Fruit fly (Drosophila melanogaster) Kc167 (cell line): ENCODE measurements around the gene CG33995.

Experiments
- Myc ChIP-seq: fragments of >200 bp; optimal IDR thresholded peaks from 2 replicates; lab custom pipeline; 2017; ENCODE audit warnings: missing external identifiers
- Sin3A ChIP-seq: fragments of >200 bp; optimal IDR thresholded peaks from 2 replicates; lab custom pipeline; 2018; ENCODE audit warnings: missing external identifiers
- h ChIP-seq: fragments of >200 bp; optimal IDR thresholded peaks from 3 replicates; lab custom pipeline; 2018; ENCODE audit warnings: missing external identifiers
- insv ChIP-seq: fragments of >200 bp; optimal IDR thresholded peaks from 3 replicates; lab custom pipeline; 2018; ENCODE audit warnings: missing external identifiers
- psq ChIP-seq: fragments of >200 bp; optimal IDR thresholded peaks from 2 replicates; lab custom pipeline; 2017; ENCODE audit warnings: missing external identifiers
- ttk ChIP-seq: sonication (Bioruptor generic); optimal IDR thresholded peaks from 2 replicates; lab custom pipeline; 2017; ENCODE audit warnings: missing external identifiers

CG33995 gene

DNA sequence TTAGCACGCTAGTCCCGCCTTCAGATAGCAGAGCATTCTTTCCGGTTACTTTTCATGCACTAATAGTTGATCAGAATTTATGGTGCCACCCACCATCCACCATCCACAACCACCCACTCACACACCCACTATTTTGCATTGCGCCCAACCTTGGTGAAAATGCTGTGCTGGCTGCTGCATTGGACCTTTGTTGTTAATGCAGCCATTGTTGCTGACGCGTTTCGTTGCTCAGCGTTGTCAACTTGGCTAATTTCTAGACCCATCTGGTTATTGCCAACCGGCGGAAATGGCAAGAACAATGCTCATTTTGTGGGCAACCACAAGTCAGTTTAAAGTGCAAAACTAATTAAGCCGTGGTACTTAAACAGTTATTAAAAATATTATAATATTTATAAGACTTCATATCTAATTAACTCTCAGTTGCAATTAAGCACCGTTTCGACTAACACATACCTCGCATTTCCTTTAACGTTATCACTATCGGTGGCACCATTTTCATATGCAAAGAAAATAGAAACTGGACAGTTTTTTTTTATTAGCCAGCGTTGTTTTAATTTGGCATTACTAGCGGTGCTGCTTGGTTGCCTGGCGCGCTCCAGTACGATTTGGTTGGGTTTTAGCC is 45.7 kb downstream of the CG33995 start:
- TF ChIP-seq h (no peak), ttk (no peak), psq (lab: Kevin White, UChicago) (no peak), insv (no peak)

DNA sequence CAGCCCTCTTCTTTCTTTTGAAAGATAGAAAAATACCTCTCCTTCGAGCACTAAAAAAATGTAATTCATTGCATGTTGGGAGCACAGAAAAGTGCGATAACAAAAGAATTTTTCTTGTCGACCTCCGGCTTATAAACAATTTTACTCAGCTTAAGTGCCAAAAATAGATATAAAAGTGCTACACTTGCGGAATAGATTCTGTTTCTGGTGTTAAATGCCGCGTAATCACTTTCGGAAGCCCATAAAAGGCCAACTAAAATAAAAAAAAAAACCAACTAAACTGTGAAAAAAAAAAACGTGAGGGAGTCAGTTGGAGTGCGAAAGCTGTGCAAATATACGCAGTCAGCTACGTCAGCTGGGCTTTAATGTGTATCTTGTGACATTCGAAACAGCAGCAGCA is 46.6 kb downstream of the CG33995 start:
- TF ChIP-seq ttk (no peak), h (no peak), Sin3A (lab: Kevin White, UChicago) (no peak), psq (lab: Kevin White, UChicago) (no peak), insv (no peak), Myc (no peak)

DNA sequence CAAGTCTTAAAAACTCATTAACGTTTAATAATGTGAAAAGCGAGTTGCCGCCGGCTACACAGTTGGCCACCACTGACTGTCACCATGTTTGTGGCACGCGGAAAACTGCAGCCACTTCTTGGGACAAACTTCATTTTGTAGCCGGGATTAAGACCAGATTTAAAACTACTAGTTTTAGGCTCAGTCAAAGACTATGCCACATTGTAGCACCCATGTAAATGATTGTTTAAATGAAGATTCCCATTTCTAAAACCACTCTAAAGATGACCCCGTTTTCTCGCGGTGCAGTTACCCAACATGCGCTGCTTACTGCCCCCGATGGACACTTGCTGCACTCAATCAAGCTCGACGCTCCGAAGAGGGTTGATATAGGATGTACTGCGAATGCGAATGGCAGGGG is 47.3 kb downstream of the CG33995 start:
- TF ChIP-seq Sin3A (lab: Kevin White, UChicago) (no peak), insv (no peak)

DNA sequence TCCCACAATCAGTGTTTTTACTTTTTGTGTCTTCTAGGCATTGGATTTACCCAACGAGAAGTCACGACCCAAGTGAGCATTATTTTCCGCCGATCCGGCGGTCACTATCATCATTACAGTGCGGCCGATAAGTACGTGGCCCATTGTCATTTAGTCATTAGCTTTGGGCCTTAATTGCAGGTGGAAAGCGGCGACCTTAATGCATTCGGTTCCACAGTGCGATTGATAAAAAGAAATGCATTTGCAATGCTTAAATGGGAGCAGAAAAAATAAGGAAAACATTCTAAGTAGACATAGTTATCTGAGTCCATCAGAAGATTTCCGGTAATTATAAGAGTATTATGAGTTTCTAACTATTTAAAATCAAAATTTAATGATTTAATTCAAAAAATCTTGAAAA is 49.1 kb downstream of the CG33995 start:
- TF ChIP-seq Myc, result no peak
- TF ChIP-seq ttk, result no peak
- no peak for TF ChIP-seq insv
- TF ChIP-seq psq (lab: Kevin White, UChicago), result no peak
- TF ChIP-seq Sin3A (lab: Kevin White, UChicago), result no peak
- no peak for TF ChIP-seq h

dm6 chr2L:5092597-5092991 is 49.5 kb downstream of the CG33995 start:
- TF ChIP-seq Myc, result no peak

- no peak for TF ChIP-seq h
- TF ChIP-seq insv, result no peak
- no peak for TF ChIP-seq Myc
- no peak for TF ChIP-seq ttk
- TF ChIP-seq psq (lab: Kevin White, UChicago), result no peak
- TF ChIP-seq Sin3A (lab: Kevin White, UChicago), result no peak
These were observed 50.1 kb downstream of the CG33995 start, which contains the start of gene Pgant5 for dm6 chr2L:5092992-5093695. TSS of gene Pgant5 (minus strand) at chr2L:5093592.

- no peak for TF ChIP-seq Sin3A (lab: Kevin White, UChicago)
- no peak for TF ChIP-seq insv
These were observed 50.8 kb downstream of the CG33995 start, which contains the start of gene CG5828 for dm6 chr2L:5093772-5094350. TSS of gene CG5828 (plus strand) at chr2L:5093976.

dm6 chr2L:5095350-5095962 is 52.4 kb downstream of the CG33995 start:
- TF ChIP-seq Myc (no peak), psq (lab: Kevin White, UChicago) (no peak), ttk (no peak), insv (no peak), Sin3A (lab: Kevin White, UChicago) (no peak), h (no peak)

- TF ChIP-seq insv, result no peak
- TF ChIP-seq h, result no peak
- TF ChIP-seq Myc, result no peak
- no peak for TF ChIP-seq ttk
- no peak for TF ChIP-seq Sin3A (lab: Kevin White, UChicago)
- no peak for TF ChIP-seq psq (lab: Kevin White, UChicago)
These were observed 53.2 kb downstream of the CG33995 start, which contains the start of gene CG4230 for dm6 chr2L:5096222-5096621. TSS of gene CG4230 (plus strand) at chr2L:5096227.

- TF ChIP-seq insv (no peak), Sin3A (lab: Kevin White, UChicago) (no peak), Myc (no peak), h (no peak), ttk (no peak), psq (lab: Kevin White, UChicago) (no peak)
These were observed 53.7 kb downstream of the CG33995 start for dm6 chr2L:5096761-5097160.
